Worm (Caenorhabditis elegans): ENCODE measurements around the gene srw-15.
A peak's percentile ranks its signal among the peaks of the same experiment; 100 is the strongest.

The srw-15 gene

DNA sequence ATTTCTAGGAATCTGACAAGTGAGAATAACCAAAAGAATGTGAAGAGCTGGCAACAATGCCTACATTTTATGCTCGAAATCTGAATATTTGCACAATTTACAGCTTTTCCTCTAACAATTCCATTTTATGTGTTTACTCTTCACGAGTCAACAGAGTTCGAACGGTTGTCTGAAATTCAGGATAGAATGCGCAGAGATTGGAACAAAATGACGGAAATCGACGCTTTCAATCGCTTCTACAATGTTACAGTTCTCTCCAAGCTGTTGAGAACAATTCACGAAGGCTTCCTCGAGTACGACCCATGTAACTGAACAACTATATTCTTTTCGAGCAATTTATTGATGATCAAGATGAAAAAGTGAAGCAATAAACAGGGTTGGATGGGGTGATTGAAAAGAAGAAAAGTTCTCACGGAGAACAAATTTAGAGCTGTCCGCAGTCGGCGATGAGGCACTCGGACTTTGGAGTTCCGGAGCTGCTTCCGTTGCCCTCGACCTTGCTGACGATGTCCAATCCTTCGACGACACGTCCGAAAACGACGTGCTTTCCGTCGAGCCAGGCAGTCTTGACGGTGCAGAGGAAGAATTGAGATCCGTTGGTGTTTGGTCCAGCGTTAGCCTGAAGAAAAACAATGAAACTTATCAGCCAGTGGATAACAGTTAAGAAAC is 44.0 kb upstream of the srw-15 start, which contains the start of gene Y75B12B.3 (continued):
- TF ChIP-seq ZK185.1 (tag; optimal IDR thresholded peaks at IDR 0.05; ENCODE audit: poor library complexity, severe bottlenecking) (no peak), ceh-40 (GFP tag; IDR thresholded peaks at IDR 0.05) (no peak), ztf-25 (GFP tag; IDR thresholded peaks at IDR 0.05) (0 out of 2 replicates have a peak, but pooled peaks have one; percentile 56), unc-130 (GFP tag; optimal IDR thresholded peaks at IDR 0.05) (no peak), sea-2 (GFP tag; IDR thresholded peaks at IDR 0.05) (no peak), fkh-3 (tag; optimal IDR thresholded peaks at IDR 0.05) (no peak), attf-5 (GFP tag; optimal IDR thresholded peaks at IDR 0.05) (peak; percentile 48), ccch-3 (GFP tag; optimal IDR thresholded peaks at IDR 0.05) (no peak), egl-18 (GFP tag; IDR thresholded peaks at IDR 0.05) (no peak), Y53G8AR.9 (GFP tag; conservative IDR thresholded peaks at IDR 0.05) (peak; percentile 67; the same call in 1 of the 2 replicates), dox-1 (GFP tag; IDR thresholded peaks at IDR 0.05) (peak; percentile 32; the same call in 1 of the 2 replicates), akir-1 (GFP tag; optimal IDR thresholded peaks at IDR 0.05) (no peak), ets-4 (GFP tag; optimal IDR thresholded peaks at IDR 0.05) (no peak), ztf-22 (GFP tag; optimal IDR thresholded peaks at IDR 0.05) (no peak), D2030.7 (GFP tag; IDR thresholded peaks at IDR 0.05) (no peak), ceh-100 (GFP tag; IDR thresholded peaks at IDR 0.05) (peak; percentile 47; the same call in 1 of the 2 replicates), pbrm-1 (GFP tag; IDR thresholded peaks at IDR 0.05) (0 out of 2 replicates have a peak, but pooled peaks have one; percentile 52), him-1 (tag; optimal IDR thresholded peaks at IDR 0.05) (peak; percentile 57), lin-35 (GFP tag; optimal IDR thresholded peaks at IDR 0.05) (no peak), ztf-28 (GFP tag; IDR thresholded peaks at IDR 0.05) (no peak), rcor-1 (GFP tag; IDR thresholded peaks at IDR 0.05) (peak; percentile 5; the same call in 1 of the 2 replicates), Y95B8A.8 (GFP tag; IDR thresholded peaks at IDR 0.05) (0 out of 2 replicates have a peak, but pooled peaks have one; percentile 5), pha-4 (tag; optimal IDR thresholded peaks at IDR 0.05) (no peak), K11D2.4 (GFP tag; IDR thresholded peaks at IDR 0.05) (no peak), F49E8.2 (tag; optimal IDR thresholded peaks at IDR 0.05; ENCODE audit: insufficient read depth) (peak; percentile 84), let-607 (tag; optimal IDR thresholded peaks at IDR 0.05) (no peak), nhr-120 (GFP tag; IDR thresholded peaks at IDR 0.05) (no peak), die-1 (tag; optimal IDR thresholded peaks at IDR 0.05) (peak; percentile 36), B0019.2 (GFP tag; conservative IDR thresholded peaks at IDR 0.05) (no peak), tbx-9 (tag; optimal IDR thresholded peaks at IDR 0.05; ENCODE audit: borderline replicate concordance) (no peak), K12H6.12 (tag; optimal IDR thresholded peaks at IDR 0.05) (no peak), ama-1 (optimal IDR thresholded peaks at IDR 0.05) (peak; percentile 73), ama-1 (GFP tag; optimal IDR thresholded peaks at IDR 0.05) (peak in 1 of 2 experiments; percentile 9), ztf-18 (tag; optimal IDR thresholded peaks at IDR 0.05) (peak; percentile 54), hlh-26 (GFP tag; conservative IDR thresholded peaks at IDR 0.05) (no peak), bed-2 (GFP tag; IDR thresholded peaks at IDR 0.05) (no peak), lag-1 (GFP tag; IDR thresholded peaks at IDR 0.05) (no peak), ceh-27 (GFP tag; optimal IDR thresholded peaks at IDR 0.05) (no peak), madf-6 (GFP tag; IDR thresholded peaks at IDR 0.05) (peak; percentile 73), xnd-1 (tag; optimal IDR thresholded peaks at IDR 0.05) (peak; percentile 11), atf-7 (tag; optimal IDR thresholded peaks at IDR 0.05) (no peak), tbp1 (GFP tag; optimal IDR thresholded peaks at IDR 0.05) (peak; percentile 42), T26A5.8 (tag; optimal IDR thresholded peaks at IDR 0.05) (peak; percentile 24), nhr-80 (tag; optimal IDR thresholded peaks at IDR 0.05) (no peak), lin-40 (tag; optimal IDR thresholded peaks at IDR 0.05) (no peak), sptf-2 (GFP tag; optimal IDR thresholded peaks at IDR 0.05) (no peak), snpc-1.1 (tag; optimal IDR thresholded peaks at IDR 0.05; ENCODE audit: insufficient read depth) (no peak), ztf-3 (GFP tag; optimal IDR thresholded peaks at IDR 0.05) (no peak)

Measured in whole organism, young adult.